Fruit fly (Drosophila melanogaster): ENCODE data around the gene CG14664.

CG14664 gene

dm6 chr3R:5268495-5268894 lies 44.6 kb downstream of the CG14664 start:
- no peak for TF ChIP-seq CG7101 (tag; optimal IDR thresholded peaks at IDR 0.05)
- TF ChIP-seq bab1 (GFP tag; optimal IDR thresholded peaks at IDR 0.05): peak; percentile 3
- TF ChIP-seq ovo (GFP tag; optimal IDR thresholded peaks at IDR 0.05): no peak
- peak; percentile 87 for TF ChIP-seq kay (GFP tag; ENCODE audit: borderline replicate concordance)

- TF ChIP-seq cic (GFP tag; optimal IDR thresholded peaks at IDR 0.05) (peak; percentile 38), tj (GFP tag; optimal IDR thresholded peaks at IDR 0.05) (peak; percentile 43), CG14711 (tag; optimal IDR thresholded peaks at IDR 0.05) (peak; percentile 16), ovo (GFP tag; optimal IDR thresholded peaks at IDR 0.05) (no peak), Hr96 (GFP tag; optimal IDR thresholded peaks at IDR 0.05) (no peak), cnc (optimal IDR thresholded peaks at IDR 0.05) (no peak), pad (GFP tag; optimal IDR thresholded peaks at IDR 0.05) (peak; percentile 67), toe (GFP tag; optimal IDR thresholded peaks at IDR 0.05) (no peak), CG7045 (GFP tag; optimal IDR thresholded peaks at IDR 0.05) (peak; percentile 32), CG33017 (tag; optimal IDR thresholded peaks at IDR 0.05) (peak; percentile 42), Clk (GFP tag; optimal IDR thresholded peaks at IDR 0.05) (peak; percentile 37), CG11617 (GFP tag; optimal IDR thresholded peaks at IDR 0.05) (peak; percentile 29), CG1620 (GFP tag; optimal IDR thresholded peaks at IDR 0.05) (peak; percentile 67), Mnt (GFP tag; optimal IDR thresholded peaks at IDR 0.05) (peak; percentile 58), kay (GFP tag; ENCODE audit: borderline replicate concordance) (no peak), CG12768 (GFP tag; optimal IDR thresholded peaks at IDR 0.05) (peak; percentile 73), Crg-1 (GFP tag; optimal IDR thresholded peaks at IDR 0.05) (peak; percentile 62), CG7101 (tag; optimal IDR thresholded peaks at IDR 0.05) (peak; percentile 66), CG5204 (GFP tag; optimal IDR thresholded peaks at IDR 0.05) (no peak), bab1 (GFP tag; optimal IDR thresholded peaks at IDR 0.05) (peak; percentile 13)
Measured at dm6 chr3R:5270806-5271205, 46.9 kb downstream of the CG14664 start.

Measured in whole organism, adult.